Worm (Caenorhabditis elegans) whole organism, L3 larva: ENCODE measurements around the gene clec-123.

Experiments used
- ZK546.5 ChIP-seq: sonication (generic microtip); optimal IDR thresholded peaks from 2 replicates; lab custom pipeline; 2017; ENCODE audit warnings: missing biosample characterization, missing genetic modification characterization
- aly-2 ChIP-seq: fragments of 150-350 bp; optimal IDR thresholded peaks from 2 replicates; lab custom pipeline; 2014; ENCODE audit warnings: missing biosample characterization, missing genetic modification characterization
- ama-1 ChIP-seq: fragments of 150-350 bp; optimal IDR thresholded peaks from 2 replicates; lab custom pipeline; 2018
- ceh-16 ChIP-seq: sonication (generic microtip); optimal IDR thresholded peaks from 2 replicates; lab custom pipeline; 2017; ENCODE audit warnings: missing biosample characterization, missing genetic modification characterization
- ceh-28 ChIP-seq: fragments of 150-350 bp; optimal IDR thresholded peaks from 2 replicates; lab custom pipeline; 2014; ENCODE audit warnings: missing biosample characterization, missing genetic modification reagents, missing genetic modification characterization
- ceh-9 ChIP-seq: sonication (generic microtip); optimal IDR thresholded peaks from 2 replicates; lab custom pipeline; 2018; ENCODE audit warnings: missing biosample characterization, missing genetic modification characterization
- daf-12 ChIP-seq: fragments of 150-350 bp; optimal IDR thresholded peaks from 2 replicates; lab custom pipeline; 2014; ENCODE audit warnings: missing biosample characterization, missing genetic modification reagents, missing genetic modification characterization
- egl-27 ChIP-seq: sonication (generic microtip); optimal IDR thresholded peaks from 4 replicates; lab custom pipeline; 2017; ENCODE audit warnings: missing biosample characterization, missing genetic modification reagents, missing genetic modification characterization
- egl-5 ChIP-seq: fragments of 150-350 bp; optimal IDR thresholded peaks from 2 replicates; lab custom pipeline; 2017; ENCODE audit warnings: missing biosample characterization, missing genetic modification reagents, missing genetic modification characterization, inconsistent platforms
- elt-1 ChIP-seq: fragments of 150-350 bp; optimal IDR thresholded peaks from 2 replicates; lab custom pipeline; 2014; ENCODE audit warnings: missing biosample characterization, missing genetic modification characterization
- elt-3 ChIP-seq, 3 experiments: fragments of 150-350 bp in 1 of 3; sonication (generic microtip) in 2 of 3; optimal IDR thresholded peaks; 2 replicates in 2 of 3; 4 replicates in 1 of 3; lab custom pipeline; 2014 to 2017; ENCODE audit warnings: missing biosample characterization in 3 of 3, missing genetic modification characterization in 3 of 3
- eor-1 ChIP-seq, 2 experiments: fragments of 150-350 bp; optimal IDR thresholded peaks; 2 replicates each; lab custom pipeline; 2014 to 2018; ENCODE audit warnings: missing biosample characterization in 2 of 2, missing genetic modification characterization in 2 of 2
- fkh-10 ChIP-seq: sonication (generic microtip); optimal IDR thresholded peaks from 2 replicates; lab custom pipeline; 2017; ENCODE audit warnings: missing biosample characterization, missing genetic modification reagents, missing genetic modification characterization
- fkh-2 ChIP-seq: fragments of 150-350 bp; optimal IDR thresholded peaks from 2 replicates; lab custom pipeline; 2014; ENCODE audit warnings: missing biosample characterization, missing genetic modification reagents, missing genetic modification characterization
- fos-1 ChIP-seq: fragments of 150-350 bp; optimal IDR thresholded peaks from 2 replicates; lab custom pipeline; 2014; ENCODE audit warnings: missing biosample characterization, missing genetic modification characterization
- hmg-11 ChIP-seq: sonication (generic microtip); optimal IDR thresholded peaks from 2 replicates; lab custom pipeline; 2016; ENCODE audit warnings: missing genetic modification characterization, missing compliant biosample characterization
- jun-1 ChIP-seq: fragments of 150-350 bp; optimal IDR thresholded peaks from 2 replicates; lab custom pipeline; 2014; ENCODE audit warnings: missing biosample characterization, missing genetic modification reagents, missing genetic modification characterization
- lin-15B ChIP-seq: fragments of 150-350 bp; optimal IDR thresholded peaks from 2 replicates; lab custom pipeline; 2014; ENCODE audit warnings: missing biosample characterization, missing genetic modification characterization
- mdl-1 ChIP-seq: fragments of 150-350 bp; optimal IDR thresholded peaks from 2 replicates; lab custom pipeline; 2014; ENCODE audit warnings: missing biosample characterization, missing genetic modification characterization
- mml-1 ChIP-seq: fragments of 150-350 bp; sonication (generic microtip); optimal IDR thresholded peaks from 3 replicates; lab custom pipeline; 2014; ENCODE audit warnings: missing biosample characterization, missing genetic modification characterization
- nhr-11 ChIP-seq: fragments of 150-350 bp; optimal IDR thresholded peaks from 2 replicates; lab custom pipeline; 2014; ENCODE audit warnings: missing biosample characterization, missing genetic modification characterization
- nhr-12 ChIP-seq: fragments of 150-350 bp; optimal IDR thresholded peaks from 2 replicates; lab custom pipeline; 2014; ENCODE audit warnings: missing biosample characterization, missing genetic modification characterization
- nhr-23 ChIP-seq: fragments of 150-350 bp; optimal IDR thresholded peaks from 2 replicates; lab custom pipeline; 2014; ENCODE audit warnings: missing biosample characterization, missing genetic modification reagents, missing genetic modification characterization
- nhr-237 ChIP-seq: fragments of 150-350 bp; optimal IDR thresholded peaks from 2 replicates; lab custom pipeline; 2014; ENCODE audit warnings: missing biosample characterization, missing genetic modification characterization
- nhr-25 ChIP-seq: sonication (generic microtip); optimal IDR thresholded peaks from 2 replicates; lab custom pipeline; 2017; ENCODE audit warnings: missing biosample characterization, missing genetic modification characterization
- nhr-43 ChIP-seq: sonication (generic microtip); optimal IDR thresholded peaks from 2 replicates; lab custom pipeline; 2016; ENCODE audit warnings: mild to moderate bottlenecking, missing genetic modification characterization, missing compliant biosample characterization; ENCODE audit not compliant: poor library complexity, severe bottlenecking
- nhr-77 ChIP-seq: fragments of 150-350 bp; optimal IDR thresholded peaks from 2 replicates; lab custom pipeline; 2014; ENCODE audit warnings: missing biosample characterization, missing genetic modification characterization
- pha-4 ChIP-seq: fragments of 150-350 bp; optimal IDR thresholded peaks from 2 replicates; lab custom pipeline; 2014; ENCODE audit warnings: missing biosample characterization, missing genetic modification reagents, missing genetic modification characterization
- pqm-1 ChIP-seq: fragments of 150-350 bp; optimal IDR thresholded peaks from 2 replicates; lab custom pipeline; 2017; ENCODE audit warnings: missing biosample characterization, missing genetic modification characterization, inconsistent platforms
- sea-2 ChIP-seq: fragments of 150-350 bp; sonication (generic microtip); optimal IDR thresholded peaks from 4 replicates; lab custom pipeline; 2014; ENCODE audit warnings: missing biosample characterization, missing genetic modification reagents, missing genetic modification characterization
- skn-1 ChIP-seq: fragments of 150-350 bp; optimal IDR thresholded peaks from 2 replicates; lab custom pipeline; 2014; ENCODE audit warnings: missing biosample characterization, missing genetic modification characterization
- tbx-2 ChIP-seq: sonication (generic microtip); optimal IDR thresholded peaks from 2 replicates; lab custom pipeline; 2016; ENCODE audit warnings: mild to moderate bottlenecking, missing genetic modification characterization, missing compliant biosample characterization
- unc-39 ChIP-seq: sonication (generic microtip); optimal IDR thresholded peaks from 4 replicates; lab custom pipeline; 2017; ENCODE audit warnings: missing biosample characterization, missing genetic modification characterization
- unc-62 ChIP-seq: fragments of 150-350 bp; sonication (generic microtip); optimal IDR thresholded peaks from 4 replicates; lab custom pipeline; 2014; ENCODE audit warnings: missing biosample characterization, missing genetic modification reagents, missing genetic modification characterization
- zag-1 ChIP-seq: fragments of 150-350 bp; optimal IDR thresholded peaks from 2 replicates; lab custom pipeline; 2014; ENCODE audit warnings: missing biosample characterization, missing genetic modification characterization
- ztf-11 ChIP-seq: fragments of 150-350 bp; optimal IDR thresholded peaks from 2 replicates; lab custom pipeline; 2014; ENCODE audit warnings: missing biosample characterization, missing genetic modification characterization
- ztf-4 ChIP-seq: fragments of 150-350 bp; optimal IDR thresholded peaks from 2 replicates; lab custom pipeline; 2014; ENCODE audit warnings: missing biosample characterization, missing genetic modification characterization

The clec-123 gene

ce11 chrII:3113934-3114333 is at the start of gene clec-123:
Gene clec-123 (plus strand): TSS chrII:3114234.
- TF ChIP-seq nhr-11 (tag; lab: Kevin White, UChicago) (no peak), elt-1 (no peak), ztf-11 (tag; lab: Kevin White, UChicago) (no peak), daf-12 (tag; lab: Kevin White, UChicago) (no peak), nhr-12 (no peak), jun-1 (no peak), nhr-237 (tag; lab: Kevin White, UChicago) (no peak), mml-1 (tag; lab: Kevin White, UChicago) (no peak), elt-3 (tag; optimal IDR thresholded peaks at IDR 0.05; lab: Kevin White, UChicago) (no peak), lin-15B (tag; lab: Kevin White, UChicago) (no peak), egl-5 (no peak), sea-2 (GFP tag; lab: Kevin White, UChicago) (no peak), skn-1 (no peak), nhr-77 (no peak), unc-39 (no peak), ztf-4 (tag; lab: Kevin White, UChicago) (no peak), ceh-28 (tag; lab: Kevin White, UChicago) (no peak), nhr-25 (tag; lab: Kevin White, UChicago) (no peak), nhr-43 (no peak), egl-27 (tag; lab: Kevin White, UChicago) (no peak)

- TF ChIP-seq ceh-28 (tag; lab: Kevin White, UChicago) (peak; percentile 97), hmg-11 (tag; lab: Kevin White, UChicago) (no peak)
Measured at ce11 chrII:3064631-3065030, 49.4 kb upstream of the clec-123 start.

DNA sequence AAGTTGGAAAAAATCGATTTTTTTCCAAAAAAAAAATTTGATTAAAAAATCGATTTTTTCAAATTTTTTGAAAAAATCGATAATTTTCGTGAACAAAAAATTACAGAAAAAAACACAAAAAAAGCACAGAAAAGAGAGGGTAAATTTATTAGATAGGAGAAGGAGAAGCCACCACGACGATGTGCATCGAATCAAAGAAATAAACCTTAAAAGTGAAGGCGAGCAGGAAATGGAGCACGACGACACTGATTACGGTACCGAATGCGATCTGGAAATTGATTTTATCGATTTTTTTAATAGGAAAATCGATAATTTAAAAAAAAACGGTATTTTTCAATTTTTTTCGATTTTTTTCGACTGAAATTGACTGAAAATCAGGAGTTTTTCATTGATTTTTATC is 48.9 kb upstream of the clec-123 start:
- no peak for TF ChIP-seq ama-1
- no peak for TF ChIP-seq pqm-1 (tag; lab: Kevin White, UChicago)
- no peak for TF ChIP-seq pha-4 (tag; lab: Kevin White, UChicago)
- no peak for TF ChIP-seq tbx-2 (tag; lab: Kevin White, UChicago)
- TF ChIP-seq ceh-9 = no peak
- no peak for TF ChIP-seq nhr-23 (tag; lab: Kevin White, UChicago)
- TF ChIP-seq elt-1 = no peak
- no peak for TF ChIP-seq mml-1 (tag; lab: Kevin White, UChicago)
- no peak for TF ChIP-seq egl-5
- TF ChIP-seq ZK546.5 (tag; lab: Kevin White, UChicago) = no peak
- TF ChIP-seq nhr-11 (tag; lab: Kevin White, UChicago) = no peak
- no peak for TF ChIP-seq ztf-11 (tag; lab: Kevin White, UChicago)
- TF ChIP-seq ceh-16 (tag; lab: Kevin White, UChicago) = no peak
- TF ChIP-seq sea-2 (GFP tag; lab: Kevin White, UChicago) = no peak
- no peak for TF ChIP-seq nhr-12

ce11 chrII:3066401-3066800 is 47.6 kb upstream of the clec-123 start:
- TF ChIP-seq fkh-10 (no peak), egl-27 (tag; lab: Kevin White, UChicago) (no peak), ceh-28 (tag; lab: Kevin White, UChicago) (peak; percentile 78), fos-1 (tag; lab: Kevin White, UChicago) (no peak)

- peak; percentile 95 for TF ChIP-seq ceh-28 (tag; lab: Kevin White, UChicago)
- no peak for TF ChIP-seq aly-2
- no peak for TF ChIP-seq elt-3 (tag; optimal IDR thresholded peaks at IDR 0.05; lab: Kevin White, UChicago)
- TF ChIP-seq, all 47 proteins: peak for 1
Measured at ce11 chrII:3067447-3067846, 46.6 kb upstream of the clec-123 start.

ce11 chrII:3067896-3068295 is 46.1 kb upstream of the clec-123 start:
- TF ChIP-seq zag-1 (tag; lab: Kevin White, UChicago) = no peak
- TF ChIP-seq ztf-4 (tag; lab: Kevin White, UChicago) = no peak
- no peak for TF ChIP-seq unc-62 (GFP tag; lab: Kevin White, UChicago)
- TF ChIP-seq skn-1 = no peak
- TF ChIP-seq mdl-1 (tag; lab: Kevin White, UChicago) = no peak
- no peak for TF ChIP-seq egl-5
- no peak for TF ChIP-seq nhr-237 (tag; lab: Kevin White, UChicago)
- TF ChIP-seq ceh-28 (tag; lab: Kevin White, UChicago) = no peak
- no peak for TF ChIP-seq eor-1 (tag; optimal IDR thresholded peaks at IDR 0.05; lab: Kevin White, UChicago)
- TF ChIP-seq fkh-10 = no peak
- TF ChIP-seq pqm-1 (tag; lab: Kevin White, UChicago) = no peak
- TF ChIP-seq fkh-2 (tag; lab: Kevin White, UChicago) = no peak
- TF ChIP-seq nhr-25 (tag; lab: Kevin White, UChicago) = no peak
- TF ChIP-seq nhr-12 = no peak
- TF ChIP-seq nhr-11 (tag; lab: Kevin White, UChicago) = no peak
- no peak for TF ChIP-seq tbx-2 (tag; lab: Kevin White, UChicago)
